Worm (Caenorhabditis elegans) whole organism, midembryonic: Measurements from ENCODE around the gene C01B10.9.

ENCODE experiments used
- T22C8.4 ChIP-seq: fragments of 200-800 bp; sonication (Bioruptor generic); IDR thresholded peaks from 2 replicates; pipeline ENCODE4 v1.3.6; 2022; ENCODE audit warnings: missing genetic modification characterization, missing compliant biosample characterization
- cog-1 ChIP-seq: sonication (generic microtip); optimal IDR thresholded peaks from 2 replicates; lab custom pipeline; 2016; ENCODE audit warnings: missing genetic modification characterization, missing compliant biosample characterization
- flt-1 ChIP-seq: fragments of 200-800 bp; sonication (Bioruptor generic); IDR thresholded peaks from 2 replicates; pipeline ENCODE4 v1.3.6; 2022; ENCODE audit warnings: missing genetic modification characterization, missing compliant biosample characterization
- klf-2 ChIP-seq: fragments of 200-800 bp; sonication (Bioruptor generic); conservative IDR thresholded peaks from 2 replicates; pipeline ENCODE4 v1.3.6; 2022; ENCODE audit warnings: missing genetic modification reagents, missing genetic modification characterization, missing compliant biosample characterization
- med-1 ChIP-seq: sonication (generic microtip); optimal IDR thresholded peaks from 2 replicates; lab custom pipeline; 2017; ENCODE audit warnings: missing genetic modification characterization, mild to moderate bottlenecking, missing compliant biosample characterization, antibody characterized with exemption, missing genetic modification reagents; ENCODE audit not compliant: insufficient read depth
- ref-1 ChIP-seq: fragments of 200-800 bp; sonication (Bioruptor generic); conservative IDR thresholded peaks from 2 replicates; pipeline ENCODE4 v1.3.6; 2022; ENCODE audit warnings: missing genetic modification reagents, missing genetic modification characterization, missing compliant biosample characterization
- tab-1 ChIP-seq: fragments of 200-800 bp; sonication (Bioruptor generic); IDR thresholded peaks from 2 replicates; pipeline ENCODE4 v1.3.6; 2022; ENCODE audit warnings: missing genetic modification characterization, missing compliant biosample characterization
- ztf-23 ChIP-seq: fragments of 200-800 bp; sonication (Bioruptor generic); IDR thresholded peaks from 2 replicates; pipeline ENCODE4 v1.3.6; 2022; ENCODE audit warnings: missing genetic modification reagents, missing genetic modification characterization, missing compliant biosample characterization
- ztf-29 ChIP-seq: fragments of 200-800 bp; sonication (Bioruptor generic); IDR thresholded peaks from 2 replicates; pipeline ENCODE4 v1.3.6; 2022; ENCODE audit warnings: missing genetic modification reagents, missing genetic modification characterization, missing compliant biosample characterization

- TF ChIP-seq ztf-29 (GFP tag; lab: Robert Waterston, UW) (no peak), ztf-23 (GFP tag; lab: Robert Waterston, UW) (peak; percentile 62), tab-1 (GFP tag; lab: Robert Waterston, UW) (0 out of 2 replicates have a peak, but pooled peaks have one; percentile 19), klf-2 (no peak), T22C8.4 (GFP tag; lab: Robert Waterston, UW) (no peak), flt-1 (GFP tag; lab: Robert Waterston, UW) (0 out of 2 replicates have a peak, but pooled peaks have one; percentile 37), cog-1 (tag; lab: Kevin White, UChicago) (peak; percentile 86), med-1 (no peak), ref-1 (GFP tag; lab: Robert Waterston, UW) (no peak)
These were observed 16.6 kb downstream of the C01B10.9 start for ce11 chrIV:6648625-6649024.
